Fruit fly (Drosophila melanogaster) Kc167 (cell line): ENCODE data around the gene CG5892.

ENCODE experiments used
- Myc ChIP-seq: fragments of >200 bp; optimal IDR thresholded peaks from 2 replicates; lab custom pipeline; 2017; ENCODE audit warnings: missing external identifiers
- insv ChIP-seq: fragments of >200 bp; optimal IDR thresholded peaks from 3 replicates; lab custom pipeline; 2018; ENCODE audit warnings: missing external identifiers

dm6 chr3R:21293833-21294232 lies 51.4 kb downstream of the CG5892 start, which contains the start of gene SIFaR:
- TF ChIP-seq insv (lab: Kevin White, UChicago) (no peak), Myc (lab: Kevin White, UChicago) (no peak)
